Worm (Caenorhabditis elegans): ENCODE results near the gene T19H5.4.
"Not testable (repeated sequence)": the region's sequence is repeated elsewhere in the genome, so short reads cannot be mapped to it uniquely, and the experiment has no call there.

DNA sequence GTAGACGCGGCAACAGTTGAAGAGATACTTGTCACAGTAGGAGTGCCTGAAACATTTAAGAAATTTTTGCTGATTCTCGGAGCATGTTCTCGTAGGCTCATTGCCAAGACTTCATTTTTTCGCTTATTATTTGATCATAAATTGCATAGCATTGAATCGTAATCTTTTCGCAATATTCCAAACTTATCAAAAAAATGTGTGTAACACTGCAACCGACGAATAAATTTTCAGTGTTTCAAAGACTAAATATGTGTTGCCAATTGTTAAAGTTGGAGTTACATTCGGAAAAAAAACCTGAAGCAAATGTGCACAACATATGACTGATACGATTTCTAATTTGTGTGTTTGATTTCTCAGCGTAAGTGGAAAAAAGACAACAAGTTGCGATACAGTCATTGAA, 27.7 kb downstream of the T19H5.4 start, which contains the start of gene R09D1.14:
- not testable (repeated sequence) for TF ChIP-seq nhr-28, nhr-77, pqm-1 (tag; optimal IDR thresholded peaks at IDR 0.05)

Data from whole organism, L4 larva.